Comparison of ENCODE assay signal across 5 worm cellular contexts in genomic region chrII:11751615-11752174, ce11.
TF ChIP-seq lines count a peak whose summit lies in the region.

No protein-coding gene starts in this region.

TF ChIP-seq in whole organism, L1 larva, 84 proteins besides CTCF, POLR2A, EP300 and RAD21 (continues in another document):
- peak; percentile 35 for TF ChIP-seq nhr-71 (tag; optimal IDR thresholded peaks at IDR 0.05; lab: Kevin White, UChicago)
- TF ChIP-seq efl-1 (optimal IDR thresholded peaks at IDR 0.05; lab: Kevin White, UChicago): peak in 1 of 2 experiments; percentile 0
- peak in 1 of 2 experiments; percentile 51 for TF ChIP-seq efl-1 (GFP tag; optimal IDR thresholded peaks at IDR 0.05 in 1 of 2; lab: Kevin White, UChicago)
- TF ChIP-seq grh-1 (GFP tag; IDR thresholded peaks at IDR 0.05; lab: Robert Waterston, UW): no peak
- peak; percentile 65 for TF ChIP-seq fkh-10 (GFP tag; optimal IDR thresholded peaks at IDR 0.05; lab: Kevin White, UChicago)
- no peak for TF ChIP-seq lin-35 (GFP tag; optimal IDR thresholded peaks at IDR 0.05; lab: Kevin White, UChicago)
- TF ChIP-seq fkh-8 (tag; optimal IDR thresholded peaks at IDR 0.05; lab: Kevin White, UChicago): peak; percentile 0
- no peak for TF ChIP-seq fkh-4 (tag; optimal IDR thresholded peaks at IDR 0.05; lab: Kevin White, UChicago; ENCODE audit: borderline replicate concordance)
- TF ChIP-seq isw-1 (GFP tag; IDR thresholded peaks at IDR 0.05; lab: Robert Waterston, UW): peak; percentile 3; the same call in 1 of the 2 replicates
- no peak for TF ChIP-seq ama-1 (optimal IDR thresholded peaks at IDR 0.05; lab: Kevin White, UChicago)
- TF ChIP-seq xbp-1 (tag; optimal IDR thresholded peaks at IDR 0.05; lab: Kevin White, UChicago): peak; percentile 30
- no peak for TF ChIP-seq zag-1 (tag; optimal IDR thresholded peaks at IDR 0.05; lab: Kevin White, UChicago)
- peak; percentile 36 for TF ChIP-seq tbx-2 (tag; optimal IDR thresholded peaks at IDR 0.05; lab: Kevin White, UChicago)
- no peak for TF ChIP-seq jun-1 (tag; optimal IDR thresholded peaks at IDR 0.05; lab: Kevin White, UChicago)
- TF ChIP-seq ceh-82 (tag; optimal IDR thresholded peaks at IDR 0.05; lab: Kevin White, UChicago): peak; percentile 8 to 70 (median 33)
- peak; percentile 80 for TF ChIP-seq lin-14 (GFP tag; optimal IDR thresholded peaks at IDR 0.05; lab: Kevin White, UChicago)
- peak in 1 of 2 experiments; percentile 37 for TF ChIP-seq lsy-2 (tag; optimal IDR thresholded peaks at IDR 0.05; lab: Kevin White, UChicago)
- TF ChIP-seq fos-1 (tag; optimal IDR thresholded peaks at IDR 0.05; lab: Kevin White, UChicago): no peak

TF ChIP-seq in whole organism, L3 larva, 47 proteins besides CTCF, POLR2A, EP300 and RAD21:
- no peak for TF ChIP-seq snpc-4 (tag; optimal IDR thresholded peaks at IDR 0.05; lab: Kevin White, UChicago)
- peak; percentile 52 for TF ChIP-seq lin-39 (tag; optimal IDR thresholded peaks at IDR 0.05; lab: Kevin White, UChicago)
- TF ChIP-seq nfya-1 (tag; optimal IDR thresholded peaks at IDR 0.05; lab: Kevin White, UChicago; ENCODE audit: insufficient read depth): peak; percentile 72
- peak; percentile 33 for TF ChIP-seq unc-62 (GFP tag; optimal IDR thresholded peaks at IDR 0.05; lab: Kevin White, UChicago)
- peak; percentile 29 for TF ChIP-seq lin-15B (tag; optimal IDR thresholded peaks at IDR 0.05; lab: Kevin White, UChicago)
- peak; percentile 68 for TF ChIP-seq hmg-11 (tag; optimal IDR thresholded peaks at IDR 0.05; lab: Kevin White, UChicago)
- TF ChIP-seq sea-2 (GFP tag; optimal IDR thresholded peaks at IDR 0.05; lab: Kevin White, UChicago): peak; percentile 56
- TF ChIP-seq ceh-9 (tag; optimal IDR thresholded peaks at IDR 0.05; lab: Kevin White, UChicago): no peak
- TF ChIP-seq nhr-23 (tag; optimal IDR thresholded peaks at IDR 0.05; lab: Kevin White, UChicago): no peak

TF ChIP-seq in whole organism, early embryonic, 17 proteins besides CTCF, POLR2A, EP300 and RAD21:
- TF ChIP-seq ceh-36 (tag; optimal IDR thresholded peaks at IDR 0.05; lab: Kevin White, UChicago): no peak
- peak; percentile 33 for TF ChIP-seq aly-1 (tag; optimal IDR thresholded peaks at IDR 0.05; lab: Kevin White, UChicago)
- no peak for TF ChIP-seq ets-7 (tag; optimal IDR thresholded peaks at IDR 0.05; lab: Kevin White, UChicago)
- no peak for TF ChIP-seq scrt-1 (GFP tag; IDR thresholded peaks at IDR 0.05; lab: Robert Waterston, UW)
- no peak for TF ChIP-seq B0310.2 (tag; optimal IDR thresholded peaks at IDR 0.05; lab: Kevin White, UChicago)
- no peak for TF ChIP-seq hmbx-1 (tag; optimal IDR thresholded peaks at IDR 0.05; lab: Kevin White, UChicago)
- no peak for TF ChIP-seq tbx-37 (GFP tag; conservative IDR thresholded peaks at IDR 0.05; lab: Robert Waterston, UW)
- TF ChIP-seq F13C5.2 (tag; optimal IDR thresholded peaks at IDR 0.05; lab: Kevin White, UChicago): no peak
- TF ChIP-seq sea-1 (GFP tag; conservative IDR thresholded peaks at IDR 0.05; lab: Robert Waterston, UW): no peak

TF ChIP-seq in whole organism, midembryonic, 9 proteins besides CTCF, POLR2A, EP300 and RAD21:
- TF ChIP-seq klf-2 (GFP tag; conservative IDR thresholded peaks at IDR 0.05; lab: Robert Waterston, UW) (no peak), ztf-23 (GFP tag; IDR thresholded peaks at IDR 0.05; lab: Robert Waterston, UW) (0 out of 2 replicates have a peak, but pooled peaks have one; percentile 53)

TF ChIP-seq in whole organism, young adult, 124 proteins besides CTCF, POLR2A, EP300 and RAD21:
- TF ChIP-seq cebp-1 (GFP tag; IDR thresholded peaks at IDR 0.05; lab: Robert Waterston, UW) (no peak), cebp-1 (tag; optimal IDR thresholded peaks at IDR 0.05; lab: Kevin White, UChicago) (peak; percentile 63), cebp-2 (GFP tag; IDR thresholded peaks at IDR 0.05; lab: Robert Waterston, UW) (no peak), zfh-2 (GFP tag; conservative IDR thresholded peaks at IDR 0.05; lab: Robert Waterston, UW) (peak; percentile 62), hmg-1.2 (GFP tag; IDR thresholded peaks at IDR 0.05; lab: Robert Waterston, UW) (no peak), lin-35 (GFP tag; optimal IDR thresholded peaks at IDR 0.05; lab: Kevin White, UChicago) (peak in 1 of 3 experiments; percentile 23), ceh-27 (GFP tag; optimal IDR thresholded peaks at IDR 0.05; lab: Kevin White, UChicago) (peak; percentile 25)
